Worm (Caenorhabditis elegans) whole organism, L4 larva: Measurements from ENCODE around the gene chil-26.

Source experiments
- F10B5.3 ChIP-seq: sonication (generic microtip); optimal IDR thresholded peaks from 2 replicates; lab custom pipeline; 2016; ENCODE audit warnings: mild to moderate bottlenecking, missing genetic modification characterization, missing compliant biosample characterization
- F44E2.7 ChIP-seq: fragments of 200-800 bp; sonication (Bioruptor generic); IDR thresholded peaks from 2 replicates; pipeline ENCODE4 v2.1.2; 2022; ENCODE audit warnings: missing genetic modification characterization, missing compliant biosample characterization
- T26A8.4 ChIP-seq: fragments of 200-800 bp; sonication (Bioruptor generic); IDR thresholded peaks from 2 replicates; pipeline ENCODE4 v1.3.6; 2022; ENCODE audit warnings: missing genetic modification characterization, missing compliant biosample characterization
- Y105C5A.15 ChIP-seq: fragments of 200-800 bp; sonication (Bioruptor generic); IDR thresholded peaks from 2 replicates; pipeline ENCODE4 v1.3.6; 2022; ENCODE audit warnings: missing genetic modification characterization, missing compliant biosample characterization
- Y48G9A.11 ChIP-seq: fragments of 200-800 bp; sonication (Bioruptor generic); IDR thresholded peaks from 2 replicates; pipeline ENCODE4 v1.3.6; 2022; ENCODE audit warnings: missing genetic modification reagents, missing genetic modification characterization, missing compliant biosample characterization
- Y5F2A.4 ChIP-seq: fragments of 200-800 bp; sonication (Bioruptor generic); optimal IDR thresholded peaks from 2 replicates; lab custom pipeline; 2018; ENCODE audit warnings: mild to moderate bottlenecking, missing genetic modification characterization, missing compliant biosample characterization
- Y75B8A.6 ChIP-seq: fragments of 200-800 bp; sonication (Bioruptor generic); IDR thresholded peaks from 2 replicates; pipeline ENCODE4 v1.3.6; 2022; ENCODE audit warnings: missing genetic modification reagents, missing genetic modification characterization, missing compliant biosample characterization
- ZK546.5 ChIP-seq, 2 experiments: sonication (generic microtip); optimal IDR thresholded peaks; 2 replicates each; lab custom pipeline; 2017; ENCODE audit warnings: missing biosample characterization in 2 of 2, missing genetic modification characterization in 2 of 2
- aha-1 ChIP-seq: fragments of 150-350 bp; peaks from one replicate; lab custom pipeline; 2014; ENCODE audit warnings: missing biosample characterization, missing genetic modification characterization
- aly-2 ChIP-seq: sonication (generic microtip); optimal IDR thresholded peaks from 2 replicates; lab custom pipeline; 2018; ENCODE audit warnings: missing biosample characterization, missing genetic modification characterization
- ceh-20 ChIP-seq: fragments of 200-800 bp; sonication (Bioruptor generic); IDR thresholded peaks from 2 replicates; pipeline ENCODE4 v1.3.6; 2022; ENCODE audit warnings: missing genetic modification reagents, missing genetic modification characterization, missing compliant biosample characterization
- ceh-32 ChIP-seq: sonication (generic microtip); optimal IDR thresholded peaks from 2 replicates; lab custom pipeline; 2016; ENCODE audit warnings: mild to moderate bottlenecking, missing genetic modification characterization, missing compliant biosample characterization; ENCODE audit not compliant: poor library complexity
- ceh-82 ChIP-seq: sonication (generic microtip); optimal IDR thresholded peaks from 2 replicates; lab custom pipeline; 2017; ENCODE audit warnings: missing biosample characterization, missing genetic modification characterization
- ces-1 ChIP-seq: fragments of 150-350 bp; sonication (generic microtip); optimal IDR thresholded peaks from 4 replicates; lab custom pipeline; 2014; ENCODE audit warnings: missing biosample characterization, missing genetic modification reagents, missing genetic modification characterization
- ctbp-1 ChIP-seq: fragments of 200-800 bp; sonication (Bioruptor generic); IDR thresholded peaks from 2 replicates; pipeline ENCODE4 v1.3.6; 2022; ENCODE audit warnings: missing genetic modification reagents, missing genetic modification characterization, missing compliant biosample characterization
- daf-12 ChIP-seq: fragments of 150-350 bp; optimal IDR thresholded peaks from 2 replicates; lab custom pipeline; 2014; ENCODE audit warnings: missing biosample characterization, missing genetic modification reagents, missing genetic modification characterization
- daf-16 ChIP-seq, 3 experiments: sonication (generic microtip); optimal IDR thresholded peaks; 2 replicates each; lab custom pipeline; 2016 to 2017; ENCODE audit warnings: missing genetic modification characterization in 3 of 3, missing genetic modification reagents in 3 of 3, mild to moderate bottlenecking in 2 of 3, missing compliant biosample characterization in 2 of 3, missing biosample characterization in 1 of 3, moderate library complexity in 1 of 3
- daf-8 ChIP-seq: fragments of 200-800 bp; sonication (Bioruptor generic); IDR thresholded peaks from 2 replicates; pipeline ENCODE4 v1.3.6; 2022; ENCODE audit warnings: missing genetic modification characterization, missing compliant biosample characterization
- dmd-6 ChIP-seq: fragments of 200-800 bp; sonication (Bioruptor generic); IDR thresholded peaks from 2 replicates; pipeline ENCODE4 v1.3.6; 2022; ENCODE audit warnings: missing genetic modification reagents, missing genetic modification characterization, missing compliant biosample characterization
- dmd-8 ChIP-seq: fragments of 200-800 bp; sonication (Bioruptor generic); IDR thresholded peaks from 2 replicates; pipeline ENCODE4 v1.3.6; 2022; ENCODE audit warnings: missing genetic modification characterization, missing compliant biosample characterization
- duxl-1 ChIP-seq: sonication (generic microtip); optimal IDR thresholded peaks from 2 replicates; lab custom pipeline; 2016; ENCODE audit warnings: mild to moderate bottlenecking, missing genetic modification characterization, moderate library complexity, missing compliant biosample characterization; ENCODE audit not compliant: poor library complexity
- egl-43 ChIP-seq: fragments of 200-800 bp; sonication (Bioruptor generic); IDR thresholded peaks from 2 replicates; pipeline ENCODE4 v1.3.6; 2022; ENCODE audit warnings: missing genetic modification reagents, missing genetic modification characterization, missing compliant biosample characterization
- hif-1 ChIP-seq, 2 experiments: sonication (generic microtip); optimal IDR thresholded peaks; 2 replicates each; lab custom pipeline; 2016 to 2017; ENCODE audit warnings: missing compliant biosample characterization in 2 of 2, missing genetic modification characterization in 2 of 2, missing genetic modification reagents in 2 of 2, missing genotype in 2 of 2, mild to moderate bottlenecking in 1 of 2
- hlh-11 ChIP-seq: fragments of 200-800 bp; sonication (Bioruptor generic); optimal IDR thresholded peaks from 2 replicates; lab custom pipeline; 2018; ENCODE audit warnings: mild to moderate bottlenecking, missing genetic modification characterization, missing compliant biosample characterization
- hlh-30 ChIP-seq: sonication (generic microtip); optimal IDR thresholded peaks from 2 replicates; lab custom pipeline; 2017; ENCODE audit warnings: antibody characterized with exemption, mild to moderate bottlenecking, missing genetic modification characterization, missing compliant biosample characterization; ENCODE audit not compliant: insufficient read depth
- lin-1 ChIP-seq: fragments of 200-800 bp; sonication (Bioruptor generic); IDR thresholded peaks from 2 replicates; pipeline ENCODE4 v1.3.6; 2022; ENCODE audit warnings: missing genetic modification reagents, missing genetic modification characterization, missing compliant biosample characterization
- lin-13 ChIP-seq: fragments of 150-350 bp; optimal IDR thresholded peaks from 2 replicates; lab custom pipeline; 2014; ENCODE audit warnings: missing biosample characterization, missing genetic modification reagents, missing genetic modification characterization
- lin-15B ChIP-seq: fragments of 150-350 bp; sonication (generic microtip); optimal IDR thresholded peaks from 3 replicates; lab custom pipeline; 2014; ENCODE audit warnings: missing biosample characterization, missing genetic modification characterization
- lir-3 ChIP-seq: sonication (generic microtip); optimal IDR thresholded peaks from 2 replicates; lab custom pipeline; 2016; ENCODE audit warnings: mild to moderate bottlenecking, missing genetic modification characterization, missing compliant biosample characterization
- lsy-2 ChIP-seq, 2 experiments: fragments of 150-350 bp in 1 of 2; sonication (generic microtip) in 1 of 2; optimal IDR thresholded peaks; 2 replicates each; lab custom pipeline; 2014 to 2017; ENCODE audit warnings: missing biosample characterization in 2 of 2, missing genetic modification characterization in 2 of 2
- madf-9 ChIP-seq: fragments of 200-800 bp; sonication (Bioruptor generic); conservative IDR thresholded peaks from 2 replicates; pipeline ENCODE4 v1.3.6; 2022; ENCODE audit warnings: missing genetic modification reagents, missing genetic modification characterization, missing compliant biosample characterization
- mdl-1 ChIP-seq, 2 experiments: fragments of 150-350 bp in 1 of 2; sonication (generic microtip) in 1 of 2; optimal IDR thresholded peaks; 2 replicates each; lab custom pipeline; 2014 to 2017; ENCODE audit warnings: missing biosample characterization in 2 of 2, missing genetic modification characterization in 2 of 2
- mdt-29 ChIP-seq: fragments of 200-800 bp; sonication (Bioruptor generic); IDR thresholded peaks from 2 replicates; pipeline ENCODE4 v1.3.6; 2022; ENCODE audit warnings: missing genetic modification reagents, missing genetic modification characterization, missing compliant biosample characterization
- mep-1 ChIP-seq: fragments of 150-350 bp; sonication (generic microtip); optimal IDR thresholded peaks from 3 replicates; lab custom pipeline; 2014; ENCODE audit warnings: missing biosample characterization, missing genetic modification characterization
- mes-2 ChIP-seq: sonication (generic microtip); optimal IDR thresholded peaks from 2 replicates; lab custom pipeline; 2016; ENCODE audit warnings: missing genotype, mild to moderate bottlenecking, missing genetic modification characterization, missing compliant biosample characterization; ENCODE audit not compliant: poor library complexity, severe bottlenecking
- nhr-10 ChIP-seq: fragments of 150-350 bp; optimal IDR thresholded peaks from 2 replicates; lab custom pipeline; 2014; ENCODE audit warnings: missing biosample characterization, missing genetic modification characterization
- nhr-111 ChIP-seq: fragments of 200-800 bp; sonication (Bioruptor generic); optimal IDR thresholded peaks from 2 replicates; lab custom pipeline; 2018; ENCODE audit warnings: mild to moderate bottlenecking, missing genetic modification characterization, missing compliant biosample characterization
- nhr-28 ChIP-seq: fragments of 150-350 bp; optimal IDR thresholded peaks from 2 replicates; lab custom pipeline; 2014; ENCODE audit warnings: missing biosample characterization, missing genetic modification characterization
- nhr-48 ChIP-seq: sonication (generic microtip); optimal IDR thresholded peaks from 2 replicates; lab custom pipeline; 2016; ENCODE audit warnings: mild to moderate bottlenecking, missing genetic modification characterization, missing compliant biosample characterization
- nhr-76 ChIP-seq: fragments of 150-350 bp; optimal IDR thresholded peaks from 2 replicates; lab custom pipeline; 2014; ENCODE audit warnings: missing biosample characterization, missing genetic modification characterization
- pha-4 ChIP-seq, 2 experiments: fragments of 150-350 bp in 1 of 2; fragments of 200-800 bp in 1 of 2; sonication (Bioruptor generic) in 1 of 2; IDR thresholded peaks in 1 of 2; optimal IDR thresholded peaks in 1 of 2; 2 replicates each; pipeline versions ENCODE4 v1.3.6 to Lab custom; 2014 to 2022; ENCODE audit warnings: missing genetic modification characterization in 2 of 2, missing genetic modification reagents in 2 of 2, missing biosample characterization in 1 of 2, missing compliant biosample characterization in 1 of 2
- pqm-1 ChIP-seq: sonication (generic microtip); optimal IDR thresholded peaks from 2 replicates; lab custom pipeline; 2017; ENCODE audit warnings: missing biosample characterization, missing genetic modification characterization
- spr-3 ChIP-seq: fragments of 200-800 bp; sonication (Bioruptor generic); optimal IDR thresholded peaks from 2 replicates; lab custom pipeline; 2018; ENCODE audit warnings: mild to moderate bottlenecking, missing genetic modification characterization, missing compliant biosample characterization
- unc-62 ChIP-seq, 3 experiments: fragments of 150-350 bp in 1 of 3; sonication (generic microtip); optimal IDR thresholded peaks in 2 of 3; peaks in 1 of 3; 1 replicate in 1 of 3; 2 replicates in 2 of 3; lab custom pipeline; 2014 to 2017; ENCODE audit warnings: missing biosample characterization in 3 of 3, missing genetic modification characterization in 3 of 3, missing genetic modification reagents in 3 of 3, missing genotype in 1 of 3
- vab-7 ChIP-seq: fragments of 200-800 bp; sonication (Bioruptor generic); IDR thresholded peaks from 2 replicates; pipeline ENCODE4 v1.3.6; 2022; ENCODE audit warnings: missing genetic modification reagents, missing genetic modification characterization, missing compliant biosample characterization
- zfp-3 ChIP-seq: fragments of 200-800 bp; sonication (Bioruptor generic); conservative IDR thresholded peaks from 2 replicates; pipeline ENCODE4 v1.3.6; 2022; ENCODE audit warnings: missing genetic modification reagents, missing genetic modification characterization, missing compliant biosample characterization
- ztf-11 ChIP-seq: fragments of 150-350 bp; optimal IDR thresholded peaks from 2 replicates; lab custom pipeline; 2014; ENCODE audit warnings: missing biosample characterization, missing genetic modification characterization
- ztf-7 ChIP-seq: fragments of 150-350 bp; optimal IDR thresholded peaks from 2 replicates; lab custom pipeline; 2014; ENCODE audit warnings: missing biosample characterization, missing genetic modification characterization

The chil-26 gene

DNA sequence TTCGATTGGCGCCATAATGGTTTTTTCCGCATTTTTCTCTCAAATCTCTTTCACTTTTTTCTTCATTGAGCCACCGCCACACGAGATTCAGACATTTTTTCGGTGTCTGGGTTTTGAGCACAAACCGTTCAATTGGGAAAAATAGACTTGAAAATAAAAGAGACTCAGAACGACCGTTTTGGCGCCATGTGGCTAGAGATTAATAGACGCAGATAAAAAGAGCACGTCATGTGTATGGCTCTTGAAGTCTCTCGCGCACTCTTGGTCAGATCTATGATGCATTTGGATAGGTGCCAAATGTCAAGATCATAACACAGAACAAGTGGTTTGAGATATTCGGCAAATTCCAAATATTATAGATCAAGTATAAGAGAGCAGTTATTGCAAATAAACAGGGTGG lies 6.6 kb downstream of the chil-26 start:
- peak; percentile 87 for TF ChIP-seq aha-1 (tag; lab: Kevin White, UChicago)
- TF ChIP-seq daf-16 (GFP tag; optimal IDR thresholded peaks at IDR 0.05; lab: Kevin White, UChicago), result no peak
- TF ChIP-seq daf-16 (tag; optimal IDR thresholded peaks at IDR 0.05; lab: Kevin White, UChicago), result peak; percentile 14
- TF ChIP-seq ceh-82 (tag; lab: Kevin White, UChicago), result no peak
- TF ChIP-seq dmd-6, result peak; percentile 47; the same call in 1 of the 2 replicates

DNA sequence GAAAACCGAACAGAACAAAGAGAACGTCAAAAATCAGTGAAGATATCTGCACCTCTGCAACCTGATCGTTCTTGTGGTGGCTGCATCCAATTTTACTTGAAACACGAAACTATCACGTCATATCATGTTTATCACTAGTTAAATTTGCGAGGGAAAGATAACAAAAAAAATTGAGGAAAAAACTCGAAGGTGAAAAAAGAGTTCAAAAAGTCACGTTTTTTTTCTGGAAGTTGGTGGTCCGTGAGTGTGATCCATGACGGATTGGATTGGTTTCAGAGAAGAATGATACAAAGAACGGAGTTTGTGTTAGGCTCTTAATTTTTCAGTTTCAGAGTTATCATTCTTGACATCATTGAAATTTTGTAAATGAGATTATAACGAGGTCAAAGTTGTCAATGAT lies 7.7 kb downstream of the chil-26 start:
- TF ChIP-seq ces-1 (GFP tag; lab: Kevin White, UChicago) (no peak), vab-7 (GFP tag; lab: Robert Waterston, UW) (no peak), Y48G9A.11 (GFP tag; lab: Robert Waterston, UW) (no peak), daf-12 (tag; lab: Kevin White, UChicago) (no peak), nhr-76 (tag; lab: Kevin White, UChicago) (no peak), mep-1 (tag; lab: Kevin White, UChicago) (no peak), nhr-111 (GFP tag; lab: Kevin White, UChicago) (no peak), duxl-1 (tag; lab: Kevin White, UChicago) (no peak), hif-1 (tag; optimal IDR thresholded peaks at IDR 0.05; lab: Kevin White, UChicago) (peak in 1 of 2 experiments; percentile 82), egl-43 (GFP tag; lab: Robert Waterston, UW) (no peak), mes-2 (no peak), F10B5.3 (tag; lab: Kevin White, UChicago) (no peak), lin-15B (no peak), madf-9 (GFP tag; lab: Robert Waterston, UW) (no peak), pha-4 (GFP tag; IDR thresholded peaks at IDR 0.05; lab: Robert Waterston, UW) (no peak), pha-4 (tag; optimal IDR thresholded peaks at IDR 0.05; lab: Kevin White, UChicago) (no peak), nhr-10 (tag; lab: Kevin White, UChicago) (no peak), Y105C5A.15 (GFP tag; lab: Robert Waterston, UW) (no peak), Y5F2A.4 (no peak), ctbp-1 (GFP tag; lab: Robert Waterston, UW) (no peak), hlh-11 (peak; percentile 37), F44E2.7 (no peak), pqm-1 (tag; lab: Kevin White, UChicago) (peak; percentile 8), mdl-1 (tag; optimal IDR thresholded peaks at IDR 0.05; lab: Kevin White, UChicago) (no peak), daf-16 (GFP tag; optimal IDR thresholded peaks at IDR 0.05; lab: Kevin White, UChicago) (no peak), daf-16 (tag; optimal IDR thresholded peaks at IDR 0.05; lab: Kevin White, UChicago) (peak; percentile 19), lin-13 (GFP tag; lab: Kevin White, UChicago) (no peak), zfp-3 (GFP tag; lab: Robert Waterston, UW) (no peak), Y75B8A.6 (GFP tag; lab: Robert Waterston, UW) (no peak), ztf-7 (tag; lab: Kevin White, UChicago) (no peak), nhr-48 (no peak), ztf-11 (tag; lab: Kevin White, UChicago) (no peak), mdt-29 (no peak), dmd-8 (GFP tag; lab: Robert Waterston, UW) (no peak), ceh-32 (tag; lab: Kevin White, UChicago) (no peak), ceh-20 (GFP tag; lab: Robert Waterston, UW) (no peak), hlh-30 (tag; lab: Kevin White, UChicago) (peak; percentile 27), ZK546.5 (tag; optimal IDR thresholded peaks at IDR 0.05; lab: Kevin White, UChicago) (no peak), lin-1 (GFP tag; lab: Robert Waterston, UW) (no peak), daf-8 (no peak), lir-3 (no peak), lsy-2 (tag; optimal IDR thresholded peaks at IDR 0.05; lab: Kevin White, UChicago) (no peak), T26A8.4 (GFP tag; lab: Robert Waterston, UW) (no peak), nhr-28 (peak; percentile 23), aly-2 (tag; lab: Kevin White, UChicago) (no peak), spr-3 (GFP tag; lab: Kevin White, UChicago) (no peak), dmd-6 (peak; percentile 56), unc-62 (GFP tag; optimal IDR thresholded peaks at IDR 0.05 in 1 of 2; lab: Kevin White, UChicago) (no peak), unc-62 (tag; optimal IDR thresholded peaks at IDR 0.05; lab: Kevin White, UChicago) (no peak)
